Worm (Caenorhabditis elegans) whole organism, L1 larva: ENCODE data around the gene Y7A5A.9.

ENCODE experiments used
- C04F5.9 ChIP-seq: sonication (generic microtip); optimal IDR thresholded peaks from 2 replicates; lab custom pipeline; 2016; ENCODE audit warnings: missing genetic modification characterization, missing compliant biosample characterization
- C34B4.2 ChIP-seq: sonication (generic microtip); optimal IDR thresholded peaks from 2 replicates; lab custom pipeline; 2017; ENCODE audit warnings: mild to moderate bottlenecking, missing genetic modification characterization, missing compliant biosample characterization
- aha-1 ChIP-seq: fragments of 150-350 bp; optimal IDR thresholded peaks from 2 replicates; lab custom pipeline; 2014; ENCODE audit warnings: missing biosample characterization, missing genetic modification characterization
- aly-2 ChIP-seq: fragments of 150-350 bp; optimal IDR thresholded peaks from 2 replicates; lab custom pipeline; 2014; ENCODE audit warnings: missing biosample characterization, missing genetic modification characterization
- ama-1 ChIP-seq: fragments of 150-350 bp; optimal IDR thresholded peaks from 2 replicates; lab custom pipeline; 2014
- ceh-8 ChIP-seq: fragments of 200-800 bp; sonication (Bioruptor generic); optimal IDR thresholded peaks from 2 replicates; lab custom pipeline; 2018; ENCODE audit warnings: mild to moderate bottlenecking, missing genetic modification characterization, moderate library complexity, missing compliant biosample characterization
- ceh-82 ChIP-seq, 3 experiments: fragments of 150-350 bp in 1 of 3; sonication (generic microtip) in 2 of 3; optimal IDR thresholded peaks; 2 replicates each; lab custom pipeline; 2014 to 2017; ENCODE audit warnings: missing biosample characterization in 3 of 3, missing genetic modification characterization in 3 of 3
- ceh-88 ChIP-seq: fragments of 200-800 bp; sonication (Bioruptor generic); IDR thresholded peaks from 2 replicates; pipeline ENCODE4 v1.3.6; 2022; ENCODE audit warnings: missing genetic modification characterization, missing compliant biosample characterization
- ceh-90 ChIP-seq: sonication (generic microtip); optimal IDR thresholded peaks from 2 replicates; lab custom pipeline; 2016; ENCODE audit warnings: missing genetic modification characterization, missing compliant biosample characterization
- ces-1 ChIP-seq: fragments of 150-350 bp; optimal IDR thresholded peaks from 2 replicates; lab custom pipeline; 2014; ENCODE audit warnings: missing biosample characterization, missing genetic modification reagents, missing genetic modification characterization
- efl-1 ChIP-seq, 4 experiments: fragments of 150-350 bp; optimal IDR thresholded peaks in 3 of 4; peaks in 1 of 4; 1 replicate in 1 of 4; 2 replicates in 3 of 4; lab custom pipeline; 2014; ENCODE audit warnings: missing biosample characterization in 2 of 4, missing genetic modification characterization in 2 of 4, missing genetic modification reagents in 2 of 4
- egl-27 ChIP-seq, 2 experiments: fragments of 150-350 bp in 1 of 2; sonication (generic microtip); optimal IDR thresholded peaks; 3 replicates each; lab custom pipeline; 2017 to 2018; ENCODE audit warnings: missing biosample characterization in 2 of 2, missing genetic modification characterization in 2 of 2, missing genetic modification reagents in 2 of 2
- elt-2 ChIP-seq: sonication (generic microtip); optimal IDR thresholded peaks from 2 replicates; lab custom pipeline; 2016; ENCODE audit warnings: missing genetic modification characterization, mild to moderate bottlenecking, inconsistent platforms, missing compliant biosample characterization, missing genetic modification reagents
- ets-5 ChIP-seq: fragments of 200-800 bp; sonication (Bioruptor generic); IDR thresholded peaks from 2 replicates; pipeline ENCODE4 v1.3.6; 2022; ENCODE audit warnings: missing genetic modification characterization, missing compliant biosample characterization
- fkh-10 ChIP-seq: sonication (generic microtip); optimal IDR thresholded peaks from 2 replicates; lab custom pipeline; 2017; ENCODE audit warnings: missing biosample characterization, missing genetic modification reagents, missing genetic modification characterization
- fkh-4 ChIP-seq: sonication (generic microtip); optimal IDR thresholded peaks from 2 replicates; lab custom pipeline; 2016; ENCODE audit warnings: missing compliant biosample characterization, missing genetic modification characterization, borderline replicate concordance
- fkh-8 ChIP-seq: sonication (generic microtip); optimal IDR thresholded peaks from 2 replicates; lab custom pipeline; 2016; ENCODE audit warnings: mild to moderate bottlenecking, missing genetic modification characterization, missing compliant biosample characterization
- fos-1 ChIP-seq: fragments of 150-350 bp; optimal IDR thresholded peaks from 2 replicates; lab custom pipeline; 2014; ENCODE audit warnings: missing biosample characterization, missing genetic modification characterization
- grh-1 ChIP-seq: fragments of 200-800 bp; sonication (Bioruptor generic); IDR thresholded peaks from 2 replicates; pipeline ENCODE4 v1.3.6; 2022; ENCODE audit warnings: missing genetic modification reagents, missing genetic modification characterization, missing compliant biosample characterization
- hlh-17 ChIP-seq: fragments of 200-800 bp; sonication (Bioruptor generic); optimal IDR thresholded peaks from 2 replicates; lab custom pipeline; 2018; ENCODE audit warnings: missing genetic modification characterization, mild to moderate bottlenecking, missing compliant biosample characterization, moderate library complexity, borderline replicate concordance
- jun-1 ChIP-seq: fragments of 150-350 bp; optimal IDR thresholded peaks from 2 replicates; lab custom pipeline; 2014; ENCODE audit warnings: missing biosample characterization, missing genetic modification reagents, missing genetic modification characterization
- lin-14 ChIP-seq: fragments of 200-800 bp; sonication (Bioruptor generic); optimal IDR thresholded peaks from 2 replicates; lab custom pipeline; 2018; ENCODE audit warnings: mild to moderate bottlenecking, missing genetic modification characterization, moderate library complexity, missing compliant biosample characterization
- lir-3 ChIP-seq: sonication (generic microtip); optimal IDR thresholded peaks from 2 replicates; lab custom pipeline; 2016; ENCODE audit warnings: mild to moderate bottlenecking, missing genetic modification characterization, moderate library complexity, missing compliant biosample characterization; ENCODE audit not compliant: poor library complexity
- mab-9 ChIP-seq: fragments of 200-800 bp; sonication (Bioruptor generic); IDR thresholded peaks from 2 replicates; pipeline ENCODE4 v1.3.6; 2022; ENCODE audit warnings: missing genetic modification reagents, missing genetic modification characterization, missing compliant biosample characterization
- mep-1 ChIP-seq: fragments of 150-350 bp; optimal IDR thresholded peaks from 2 replicates; lab custom pipeline; 2014; ENCODE audit warnings: missing biosample characterization, missing genetic modification characterization
- nhr-28 ChIP-seq: fragments of 150-350 bp; optimal IDR thresholded peaks from 2 replicates; lab custom pipeline; 2014; ENCODE audit warnings: missing biosample characterization, missing genetic modification characterization
- nhr-76 ChIP-seq: sonication (generic microtip); optimal IDR thresholded peaks from 2 replicates; lab custom pipeline; 2017; ENCODE audit warnings: missing biosample characterization, missing genetic modification characterization
- nhr-77 ChIP-seq: fragments of 150-350 bp; optimal IDR thresholded peaks from 2 replicates; lab custom pipeline; 2014; ENCODE audit warnings: missing biosample characterization, missing genetic modification characterization
- nhr-84 ChIP-seq: sonication (generic microtip); optimal IDR thresholded peaks from 2 replicates; lab custom pipeline; 2017; ENCODE audit warnings: missing biosample characterization, missing genetic modification characterization
- nhr-90 ChIP-seq: sonication (generic microtip); optimal IDR thresholded peaks from 2 replicates; lab custom pipeline; 2016; ENCODE audit warnings: mild to moderate bottlenecking, missing genetic modification characterization, missing compliant biosample characterization; ENCODE audit not compliant: poor library complexity
- pax-3 ChIP-seq: fragments of 200-800 bp; sonication (Bioruptor generic); optimal IDR thresholded peaks from 2 replicates; lab custom pipeline; 2018; ENCODE audit warnings: mild to moderate bottlenecking, missing genetic modification characterization, moderate library complexity, missing compliant biosample characterization
- pqm-1 ChIP-seq: sonication (generic microtip); optimal IDR thresholded peaks from 3 replicates; lab custom pipeline; 2017; ENCODE audit warnings: missing biosample characterization, missing genetic modification characterization
- rnt-1 ChIP-seq: sonication (generic microtip); optimal IDR thresholded peaks from 2 replicates; lab custom pipeline; 2016; ENCODE audit warnings: mild to moderate bottlenecking, missing genetic modification characterization, moderate library complexity, missing compliant biosample characterization
- sox-4 ChIP-seq: sonication (generic microtip); optimal IDR thresholded peaks from 2 replicates; lab custom pipeline; 2016; ENCODE audit warnings: missing genetic modification characterization, missing compliant biosample characterization
- sptf-1 ChIP-seq: fragments of 150-350 bp; optimal IDR thresholded peaks from 2 replicates; lab custom pipeline; 2014; ENCODE audit warnings: missing biosample characterization, missing genetic modification characterization
- sup-37 ChIP-seq: fragments of 200-800 bp; sonication (Bioruptor generic); optimal IDR thresholded peaks from 2 replicates; lab custom pipeline; 2018; ENCODE audit warnings: mild to moderate bottlenecking, missing genetic modification characterization, missing compliant biosample characterization
- swsn-7 ChIP-seq: sonication (generic microtip); optimal IDR thresholded peaks from 2 replicates; lab custom pipeline; 2016; ENCODE audit warnings: missing genetic modification characterization, missing compliant biosample characterization
- tlp-1 ChIP-seq: fragments of 150-350 bp; optimal IDR thresholded peaks from 2 replicates; lab custom pipeline; 2014; ENCODE audit warnings: missing biosample characterization, missing genetic modification characterization
- unc-30 ChIP-seq: sonication (generic microtip); optimal IDR thresholded peaks from 2 replicates; lab custom pipeline; 2017; ENCODE audit warnings: missing biosample characterization, missing genetic modification characterization
- ztf-11 ChIP-seq, 2 experiments: sonication (generic microtip); optimal IDR thresholded peaks; 2 replicates each; lab custom pipeline; 2016 to 2017; ENCODE audit warnings: missing genetic modification characterization in 2 of 2, missing biosample characterization in 1 of 2, missing compliant biosample characterization in 1 of 2

The Y7A5A.9 gene

DNA sequence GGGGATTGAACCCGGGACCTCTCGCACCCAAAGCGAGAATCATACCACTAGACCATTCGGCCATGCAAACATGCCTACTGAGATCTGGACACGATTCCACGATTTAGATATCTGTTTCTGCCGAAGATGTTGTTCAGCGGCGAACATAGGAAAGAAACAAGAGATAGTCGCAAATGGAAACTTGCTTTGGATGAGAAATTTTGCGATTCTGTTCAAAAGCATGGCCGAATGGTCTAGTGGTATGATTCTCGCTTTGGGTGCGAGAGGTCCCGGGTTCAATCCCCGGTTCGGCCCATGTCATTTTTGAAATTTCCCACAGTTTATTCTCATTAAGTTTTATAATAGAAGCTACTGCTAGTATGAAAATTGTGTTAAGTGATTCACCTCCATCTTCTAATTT lies 30.3 kb upstream of the Y7A5A.9 start:
- no peak for TF ChIP-seq ets-5 (GFP tag; lab: Robert Waterston, UW)
- TF ChIP-seq grh-1 (GFP tag; lab: Robert Waterston, UW): peak; percentile 18; the same call in 1 of the 2 replicates
- TF ChIP-seq nhr-90 (tag; lab: Kevin White, UChicago): peak; percentile 22
- TF ChIP-seq elt-2 (tag; lab: Kevin White, UChicago): no peak
- TF ChIP-seq nhr-84: no peak

DNA sequence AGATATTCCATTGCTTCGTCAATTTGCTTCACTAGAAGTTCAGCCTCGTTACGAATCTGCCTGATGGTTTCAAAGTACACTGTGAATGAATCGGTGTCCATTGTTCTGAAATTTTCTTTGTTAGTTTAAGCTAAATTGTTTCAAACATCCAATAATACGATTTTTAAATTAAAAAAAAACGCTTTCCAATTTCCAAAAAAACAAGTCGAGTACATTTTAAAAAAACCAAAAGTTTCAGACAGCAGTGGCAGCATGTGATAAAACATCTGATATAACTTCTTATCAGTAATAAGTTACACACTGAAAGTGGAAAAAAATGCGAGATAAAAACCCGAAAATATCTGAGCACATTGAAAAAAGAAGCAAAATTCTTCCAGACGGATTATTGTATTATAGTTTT lies 27.4 kb upstream of the Y7A5A.9 start, which contains the start of gene Y7A5A.6:
Gene Y7A5A.6, minus strand, starts transcription at position 101 of the 400 bp plus-strand sequence.
- no peak for TF ChIP-seq ceh-8 (GFP tag; lab: Kevin White, UChicago)
- TF ChIP-seq elt-2 (tag; lab: Kevin White, UChicago): peak; percentile 35
- TF ChIP-seq ceh-82 (tag; optimal IDR thresholded peaks at IDR 0.05; lab: Kevin White, UChicago): no peak
- TF ChIP-seq, all 84 proteins: peak for 1

DNA sequence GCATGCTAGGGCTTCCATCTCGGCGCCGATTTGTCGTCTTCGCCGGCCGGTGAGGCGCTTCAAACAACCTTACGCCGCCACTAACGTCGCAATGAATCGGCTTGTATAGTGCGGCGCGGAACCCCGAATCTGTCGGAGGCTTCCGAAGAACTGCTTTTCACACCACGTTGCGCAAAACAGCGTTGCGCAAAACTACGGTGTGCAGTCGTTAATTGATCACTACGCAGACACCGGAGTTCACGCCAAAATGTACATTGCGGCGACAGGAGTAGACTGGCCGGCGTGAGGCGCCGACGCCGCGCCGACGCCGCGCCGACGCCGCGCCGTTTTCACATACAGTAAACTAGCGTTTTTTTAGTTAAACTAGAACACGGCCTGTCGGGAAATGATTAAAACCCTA lies 25.1 kb upstream of the Y7A5A.9 start:
- TF ChIP-seq sox-4: no peak

DNA sequence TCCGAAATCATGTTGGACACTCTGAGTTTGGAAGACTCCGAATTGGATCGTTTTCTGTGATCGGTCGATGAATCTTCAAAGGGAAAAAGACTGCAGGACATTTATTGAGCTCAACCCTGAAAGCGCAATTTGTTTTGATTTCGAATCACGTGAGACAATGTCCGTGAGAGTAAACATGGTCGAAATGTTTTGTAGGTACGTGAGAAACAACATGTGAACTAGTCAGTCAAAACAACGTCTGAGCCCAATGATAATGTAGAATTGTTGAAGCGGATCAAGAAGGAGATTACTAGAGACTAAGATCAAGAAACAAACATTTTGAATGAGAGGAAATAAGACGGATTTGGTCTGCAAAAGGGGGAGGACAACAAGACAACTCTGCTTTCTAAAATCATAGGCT lies 22.9 kb upstream of the Y7A5A.9 start, which contains the start of gene Y7A5A.7:
Gene Y7A5A.7, minus strand, starts transcription at position 101 of the 400 bp plus-strand sequence.
- TF ChIP-seq aly-2 (tag; lab: Kevin White, UChicago) (no peak), fkh-8 (peak; percentile 52), mep-1 (no peak), ceh-90 (tag; lab: Kevin White, UChicago) (no peak), mab-9 (GFP tag; lab: Robert Waterston, UW) (no peak), C34B4.2 (tag; lab: Kevin White, UChicago) (no peak)

DNA sequence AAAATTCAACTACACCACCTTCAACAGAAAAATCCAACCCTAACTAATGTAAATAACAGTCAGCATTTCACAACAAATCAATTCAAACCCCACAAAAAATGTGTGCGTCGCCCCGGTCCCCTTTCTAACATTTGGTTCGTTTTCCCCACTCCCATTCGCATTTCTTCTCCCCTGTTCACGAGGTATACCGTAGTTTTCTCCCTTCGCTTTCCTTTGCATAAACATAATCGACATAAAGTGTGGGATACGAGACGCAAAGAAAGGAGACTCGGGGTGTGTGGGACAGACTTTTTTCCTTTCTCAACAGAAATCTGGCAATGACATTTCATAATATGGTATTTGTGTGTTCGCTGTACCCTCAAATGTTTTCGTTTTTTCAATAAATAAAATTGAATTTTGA lies 15.6 kb upstream of the Y7A5A.9 start:
- TF ChIP-seq efl-1 (optimal IDR thresholded peaks at IDR 0.05; lab: Kevin White, UChicago) (no peak), efl-1 (GFP tag; optimal IDR thresholded peaks at IDR 0.05 in 1 of 2; lab: Kevin White, UChicago) (no peak), hlh-17 (GFP tag; lab: Kevin White, UChicago) (no peak), unc-30 (tag; lab: Kevin White, UChicago) (no peak), fos-1 (tag; lab: Kevin White, UChicago) (no peak), aha-1 (tag; lab: Kevin White, UChicago) (no peak), ztf-11 (tag; optimal IDR thresholded peaks at IDR 0.05; lab: Kevin White, UChicago) (no peak), tlp-1 (tag; lab: Kevin White, UChicago) (no peak), pqm-1 (tag; lab: Kevin White, UChicago) (no peak), rnt-1 (tag; lab: Kevin White, UChicago) (no peak), ama-1 (lab: Kevin White, UChicago) (no peak)
- TF ChIP-seq, all 84 proteins: peak for 0

DNA sequence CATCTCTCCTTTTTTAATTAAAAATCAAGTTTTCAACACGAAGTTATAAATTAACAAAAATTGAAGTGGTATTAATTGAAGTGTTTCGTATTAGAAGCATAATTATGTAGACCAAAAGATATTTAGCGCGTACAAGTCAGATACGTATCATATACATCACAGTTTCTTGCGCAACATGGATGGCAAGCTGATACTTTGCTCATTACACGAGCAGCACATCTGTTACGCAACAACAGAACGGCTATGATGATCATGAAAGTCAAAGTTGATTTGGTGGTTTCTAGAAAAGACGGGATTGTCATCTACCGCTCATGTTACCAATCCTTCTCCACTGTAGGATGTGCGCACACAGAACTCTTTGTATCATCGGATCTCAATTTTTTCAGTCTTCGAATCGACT lies 12.4 kb upstream of the Y7A5A.9 start:
- TF ChIP-seq pax-3 (tag; lab: Kevin White, UChicago) (no peak), ceh-88 (GFP tag; lab: Robert Waterston, UW) (no peak), swsn-7 (no peak), ceh-82 (tag; optimal IDR thresholded peaks at IDR 0.05; lab: Kevin White, UChicago) (no peak), sup-37 (no peak), ztf-11 (tag; optimal IDR thresholded peaks at IDR 0.05; lab: Kevin White, UChicago) (no peak), jun-1 (tag; lab: Kevin White, UChicago) (no peak), hlh-17 (GFP tag; lab: Kevin White, UChicago) (no peak), elt-2 (tag; lab: Kevin White, UChicago) (no peak), aly-2 (tag; lab: Kevin White, UChicago) (no peak)

DNA sequence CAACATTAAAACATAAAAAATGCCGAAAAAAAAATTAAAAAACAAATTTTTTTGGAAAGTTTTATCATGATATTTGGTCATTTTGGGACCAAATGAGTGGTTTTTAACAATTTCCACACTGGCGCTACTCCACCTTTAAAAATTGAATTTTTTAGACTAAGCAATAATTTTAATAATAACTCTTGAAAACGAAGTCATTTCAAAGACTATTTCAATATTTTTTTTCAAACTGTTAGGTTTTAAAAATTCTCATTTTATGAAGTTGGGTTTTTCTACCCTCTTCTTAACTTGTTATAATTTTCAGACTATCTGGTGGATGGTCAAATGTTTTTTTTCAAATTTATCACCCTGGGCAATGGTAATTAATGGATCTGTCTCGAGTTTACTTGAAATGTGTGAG lies 4.8 kb upstream of the Y7A5A.9 start, which contains the start of gene Y7A5A.8:
Gene Y7A5A.8, plus strand, starts transcription at position 301 of the 400 bp plus-strand sequence.
- TF ChIP-seq fkh-10 (GFP tag; lab: Kevin White, UChicago) (no peak), nhr-76 (tag; lab: Kevin White, UChicago) (no peak), nhr-77 (tag; lab: Kevin White, UChicago) (no peak), fkh-8 (no peak), egl-27 (tag; optimal IDR thresholded peaks at IDR 0.05; lab: Kevin White, UChicago) (no peak), pax-3 (tag; lab: Kevin White, UChicago) (no peak), fkh-4 (tag; lab: Kevin White, UChicago) (no peak), lin-14 (GFP tag; lab: Kevin White, UChicago) (no peak), sptf-1 (tag; lab: Kevin White, UChicago) (no peak), C04F5.9 (tag; lab: Kevin White, UChicago) (no peak), ces-1 (GFP tag; lab: Kevin White, UChicago) (no peak), nhr-28 (no peak), lir-3 (tag; lab: Kevin White, UChicago) (no peak)
